Fruit fly (Drosophila melanogaster): ENCODE results near the gene sNPF.

sNPF gene

DNA sequence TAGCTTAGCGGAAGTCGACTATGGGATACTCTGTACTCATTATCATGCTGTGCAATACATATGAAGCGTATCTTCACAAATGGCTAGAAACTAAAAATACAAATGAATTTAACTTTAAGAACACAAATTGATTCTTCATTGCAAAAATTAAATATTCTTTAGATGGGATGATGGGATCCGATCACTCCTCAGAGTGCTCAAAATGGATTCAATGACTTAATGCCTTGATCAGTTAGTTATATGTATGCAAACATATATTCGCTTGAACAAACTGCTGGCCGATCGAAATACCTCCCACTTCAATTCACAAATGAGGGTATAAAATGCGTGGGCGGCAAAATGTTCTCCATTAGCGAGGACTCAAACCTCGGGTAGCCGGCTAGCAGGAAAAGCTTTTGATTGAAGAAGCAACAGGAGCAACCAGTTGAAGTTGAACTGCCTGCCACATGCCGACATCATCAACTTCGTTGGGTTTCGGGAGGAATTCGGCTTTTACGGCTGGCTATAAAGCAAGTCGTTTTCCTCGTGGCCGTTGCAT, at the start of gene sNPF (continued):
- peak; percentile 8 for TF ChIP-seq CG11398 (GFP tag; optimal IDR thresholded peaks at IDR 0.05)
- no peak for TF ChIP-seq Mes4 (GFP tag; optimal IDR thresholded peaks at IDR 0.05)
- TF ChIP-seq sc (optimal IDR thresholded peaks at IDR 0.05): no peak
- peak; percentile 5 for TF ChIP-seq sc (GFP tag; optimal IDR thresholded peaks at IDR 0.05)
- TF ChIP-seq repo (GFP tag; optimal IDR thresholded peaks at IDR 0.05): peak; percentile 22
- TF ChIP-seq cas (GFP tag; IDR thresholded peaks at IDR 0.05): no peak
- TF ChIP-seq Bteb2 (GFP tag; optimal IDR thresholded peaks at IDR 0.05): peak; percentile 40
- no peak for TF ChIP-seq trem (tag; optimal IDR thresholded peaks at IDR 0.05)
- peak; percentile 54 for TF ChIP-seq Atf3 (GFP tag; optimal IDR thresholded peaks at IDR 0.05)
- TF ChIP-seq eve (GFP tag; optimal IDR thresholded peaks at IDR 0.05): peak in 1 of 2 experiments; percentile 80
- TF ChIP-seq Camta (GFP tag; optimal IDR thresholded peaks at IDR 0.05): peak; percentile 24
- TF ChIP-seq HHEX (GFP tag; optimal IDR thresholded peaks at IDR 0.05): peak; percentile 24
- no peak for TF ChIP-seq bsh (GFP tag; optimal IDR thresholded peaks at IDR 0.05)
- TF ChIP-seq Rfx (GFP tag; IDR thresholded peaks at IDR 0.05): peak; percentile 46
- peak; percentile 97 for TF ChIP-seq Ets65A (GFP tag)
- TF ChIP-seq grau (tag; optimal IDR thresholded peaks at IDR 0.05): no peak
- TF ChIP-seq Awh (GFP tag; IDR thresholded peaks at IDR 0.05): no peak
- no peak for TF ChIP-seq insv (GFP tag; optimal IDR thresholded peaks at IDR 0.05)
- peak; percentile 14 for TF ChIP-seq az2 (GFP tag; optimal IDR thresholded peaks at IDR 0.05)
- peak; percentile 98 for TF ChIP-seq scrt (GFP tag; optimal IDR thresholded peaks at IDR 0.05)
- TF ChIP-seq HLHmδ (GFP tag; optimal IDR thresholded peaks at IDR 0.05): no peak
- TF ChIP-seq Hr39 (optimal IDR thresholded peaks at IDR 0.05): no peak
- TF ChIP-seq E2f2 (GFP tag; IDR thresholded peaks at IDR 0.05): no peak; the same call in 1 of the 2 replicates
- TF ChIP-seq tio (GFP tag; optimal IDR thresholded peaks at IDR 0.05): peak; percentile 52
- TF ChIP-seq BtbVII (GFP tag; optimal IDR thresholded peaks at IDR 0.05): no peak
- TF ChIP-seq CG7556 (GFP tag; optimal IDR thresholded peaks at IDR 0.05): peak; percentile 85
- TF ChIP-seq Fer3 (tag; optimal IDR thresholded peaks at IDR 0.05): peak; percentile 7
- TF ChIP-seq crol (GFP tag; IDR thresholded peaks at IDR 0.05): no peak
- TF ChIP-seq Xbp1 (GFP tag; optimal IDR thresholded peaks at IDR 0.05): peak; percentile 44
- no peak for TF ChIP-seq ato (GFP tag; IDR thresholded peaks at IDR 0.05; ENCODE audit: partially characterized antibody)
- TF ChIP-seq HmgZ (tag; optimal IDR thresholded peaks at IDR 0.05): peak; percentile 9
- TF ChIP-seq NFAT (GFP tag; IDR thresholded peaks at IDR 0.05): no peak
- peak; percentile 37 for TF ChIP-seq Hr3 (GFP tag; optimal IDR thresholded peaks at IDR 0.05)
- no peak for TF ChIP-seq NC2β (GFP tag; optimal IDR thresholded peaks at IDR 0.05)
- no peak for TF ChIP-seq psq (GFP tag; optimal IDR thresholded peaks at IDR 0.05)
- peak; percentile 5 for TF ChIP-seq CG18011 (GFP tag; optimal IDR thresholded peaks at IDR 0.05)
- TF ChIP-seq Spps (tag; optimal IDR thresholded peaks at IDR 0.05): no peak
- no peak for TF ChIP-seq CG8290 (GFP tag; optimal IDR thresholded peaks at IDR 0.05)
- TF ChIP-seq CG8290 (tag; optimal IDR thresholded peaks at IDR 0.05): peak in 1 of 2 experiments; percentile 5
- no peak for TF ChIP-seq stwl (tag; optimal IDR thresholded peaks at IDR 0.05)
- no peak for TF ChIP-seq trh (GFP tag; optimal IDR thresholded peaks at IDR 0.05)

DNA sequence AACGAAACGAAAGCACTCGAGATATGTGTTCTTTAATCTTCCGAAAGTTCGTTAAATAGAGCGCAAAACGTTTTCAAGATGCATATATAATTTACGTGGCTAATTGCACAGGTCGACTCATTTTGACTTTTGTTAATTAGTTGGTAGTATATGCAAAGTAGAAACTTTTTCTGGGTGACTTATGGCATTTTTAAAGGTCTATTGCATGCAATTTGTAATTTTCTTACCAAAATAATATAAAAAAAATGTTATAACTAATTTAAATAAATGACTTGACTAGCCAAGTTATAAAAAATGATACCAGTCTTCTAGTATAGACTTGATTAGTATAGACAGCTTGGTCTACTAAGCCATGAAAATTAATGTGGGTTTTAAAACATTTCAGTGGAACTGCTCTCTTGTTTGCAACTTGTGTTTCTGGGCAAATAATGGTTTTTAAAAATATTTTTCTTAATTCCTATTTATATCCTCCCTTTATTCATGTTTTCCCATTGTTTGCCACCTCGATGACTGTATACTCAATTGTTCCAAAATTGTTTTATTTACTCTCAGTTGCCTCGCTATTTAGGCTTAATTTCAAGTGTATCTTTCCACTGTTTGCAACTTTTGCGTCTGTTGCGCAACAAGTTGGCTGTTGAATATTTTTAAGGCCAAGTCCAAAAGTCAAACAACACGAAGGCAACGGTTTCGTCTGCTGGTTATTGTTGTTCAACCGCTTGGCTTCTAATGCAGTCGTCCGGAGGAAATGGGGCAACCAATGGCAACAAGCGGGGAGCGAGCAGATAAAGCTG, 39.6 kb upstream of the sNPF start:
- TF ChIP-seq CG15269 (tag; optimal IDR thresholded peaks at IDR 0.05): peak; percentile 2
- peak in 1 of 2 experiments; percentile 58 for TF ChIP-seq Pdp1 (GFP tag; optimal IDR thresholded peaks at IDR 0.05)
- no peak for TF ChIP-seq cad (GFP tag; optimal IDR thresholded peaks at IDR 0.05)
- TF ChIP-seq fru (optimal IDR thresholded peaks at IDR 0.05): no peak
- peak; percentile 57 for TF ChIP-seq sens (GFP tag)
- TF ChIP-seq ci (GFP tag; IDR thresholded peaks at IDR 0.05): 0 out of 3 replicates have a peak, but pooled peaks have one; percentile 30
- no peak for TF ChIP-seq CG15479 (GFP tag; optimal IDR thresholded peaks at IDR 0.05)
- peak; percentile 63 for TF ChIP-seq Med (GFP tag)
- TF ChIP-seq lab (GFP tag; optimal IDR thresholded peaks at IDR 0.05): peak; percentile 30
- TF ChIP-seq CG2678 (tag; optimal IDR thresholded peaks at IDR 0.05): peak; percentile 15
- TF ChIP-seq Hmr (GFP tag; optimal IDR thresholded peaks at IDR 0.05): peak; percentile 17
- no peak for TF ChIP-seq MBD-R2 (GFP tag; IDR thresholded peaks at IDR 0.05)

Measured in whole organism, embryonic.